Worm (Caenorhabditis elegans) whole organism, early embryonic: ENCODE measurements around the gene nhr-102.

Source experiments
- aly-1 ChIP-seq: sonication (generic microtip); optimal IDR thresholded peaks from 2 replicates; lab custom pipeline; 2016; ENCODE audit warnings: missing genetic modification characterization, missing compliant biosample characterization
- ama-1 ChIP-seq: fragments of 150-350 bp; optimal IDR thresholded peaks from 2 replicates; lab custom pipeline; 2014
- ceh-13 ChIP-seq: fragments of 200-800 bp; sonication (Bioruptor generic); optimal IDR thresholded peaks from 2 replicates; lab custom pipeline; 2018; ENCODE audit warnings: mild to moderate bottlenecking, missing genetic modification characterization, missing compliant biosample characterization
- ets-7 ChIP-seq: sonication (generic microtip); optimal IDR thresholded peaks from 2 replicates; lab custom pipeline; 2016; ENCODE audit warnings: missing genotype, missing genetic modification characterization, missing compliant biosample characterization
- flt-1 ChIP-seq: fragments of 200-800 bp; sonication (Bioruptor generic); IDR thresholded peaks from 2 replicates; pipeline ENCODE4 v1.3.6; 2022; ENCODE audit warnings: missing genetic modification characterization, missing compliant biosample characterization
- hmg-4 ChIP-seq: fragments of 200-800 bp; sonication (Bioruptor generic); optimal IDR thresholded peaks from 2 replicates; lab custom pipeline; 2018; ENCODE audit warnings: mild to moderate bottlenecking, missing genetic modification characterization, missing compliant biosample characterization
- pes-1 ChIP-seq: fragments of 200-800 bp; sonication (Bioruptor generic); IDR thresholded peaks from 2 replicates; pipeline ENCODE4 v1.3.6; 2022; ENCODE audit warnings: missing genetic modification reagents, missing genetic modification characterization, missing compliant biosample characterization
- scrt-1 ChIP-seq: fragments of 200-800 bp; sonication (Bioruptor generic); IDR thresholded peaks from 2 replicates; pipeline ENCODE4 v1.3.6; 2022; ENCODE audit warnings: missing genetic modification characterization, missing compliant biosample characterization
- sea-1 ChIP-seq: fragments of 200-800 bp; sonication (Bioruptor generic); conservative IDR thresholded peaks from 2 replicates; pipeline ENCODE4 v1.3.6; 2022; ENCODE audit warnings: missing genetic modification characterization, missing compliant biosample characterization
- tra-4 ChIP-seq: sonication (generic microtip); optimal IDR thresholded peaks from 2 replicates; lab custom pipeline; 2017; ENCODE audit warnings: missing genetic modification characterization, missing compliant biosample characterization

DNA sequence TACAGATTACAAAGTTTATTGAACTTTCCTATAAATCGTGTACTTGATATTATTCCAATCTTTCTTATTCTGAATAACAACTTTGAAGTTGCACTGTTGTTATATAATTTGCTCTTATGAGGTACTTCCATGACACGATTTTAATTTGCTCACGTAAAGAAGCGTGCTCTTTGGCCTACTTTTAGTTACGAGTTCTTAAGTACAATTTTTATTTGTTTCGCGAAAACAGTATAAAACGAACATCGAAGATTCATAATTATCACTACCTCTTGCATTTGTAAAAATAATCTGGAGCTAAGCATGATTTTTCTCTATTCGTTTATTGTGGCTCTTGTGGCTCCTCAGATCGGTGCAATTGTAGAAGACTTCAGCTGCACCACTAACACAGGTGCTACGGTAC, 37.5 kb upstream of the nhr-102 start, which contains the start of gene F35E8.7:
- TF ChIP-seq tra-4 (tag; lab: Kevin White, UChicago) (no peak), aly-1 (tag; lab: Kevin White, UChicago) (no peak), flt-1 (GFP tag; lab: Robert Waterston, UW) (no peak), scrt-1 (GFP tag; lab: Robert Waterston, UW) (no peak), ama-1 (no peak), sea-1 (GFP tag; lab: Robert Waterston, UW) (no peak), pes-1 (GFP tag; lab: Robert Waterston, UW) (no peak), hmg-4 (GFP tag; lab: Kevin White, UChicago) (no peak), ets-7 (tag; lab: Kevin White, UChicago) (no peak), ceh-13 (no peak)
